Fruit fly (Drosophila melanogaster) whole organism, prepupa: ENCODE results near the gene Tbc1d22.
A peak's percentile ranks its signal among the peaks of the same experiment; 100 is the strongest.

Source experiments
- Blimp-1 ChIP-seq: fragments of 200-800 bp; sonication (Bioruptor generic); optimal IDR thresholded peaks from 3 replicates; lab custom pipeline; 2017; ENCODE audit warnings: missing biosample characterization, missing genetic modification characterization, mild to moderate bottlenecking, moderate library complexity, missing genetic modification reagents
- CG10631 ChIP-seq: fragments of 200-800 bp; sonication (Bioruptor generic); optimal IDR thresholded peaks from 2 replicates; lab custom pipeline; 2016; ENCODE audit warnings: missing biosample characterization, missing genetic modification characterization
- CG10669 ChIP-seq: fragments of 200-800 bp; sonication (Bioruptor generic); optimal IDR thresholded peaks from 3 replicates; lab custom pipeline; 2018; ENCODE audit warnings: missing biosample characterization, mild to moderate bottlenecking, missing genetic modification characterization, moderate library complexity
- CG11294 ChIP-seq: fragments of 200-800 bp; sonication (Bioruptor generic); IDR thresholded peaks from 2 replicates; pipeline ENCODE4 v1.3.6; 2022; ENCODE audit warnings: missing biosample characterization, missing genetic modification characterization
- CG11762 ChIP-seq: fragments of 200-800 bp; sonication (Bioruptor generic); optimal IDR thresholded peaks from 3 replicates; lab custom pipeline; 2016; ENCODE audit warnings: missing biosample characterization, missing genetic modification characterization; ENCODE audit not compliant: insufficient read depth
- CG15336 ChIP-seq: fragments of 200-800 bp; sonication (Bioruptor generic); IDR thresholded peaks from 2 replicates; pipeline ENCODE4 v1.3.6; 2022; ENCODE audit warnings: missing biosample characterization, missing genetic modification characterization
- CG1621 ChIP-seq: fragments of 200-800 bp; sonication (Bioruptor generic); optimal IDR thresholded peaks from 3 replicates; lab custom pipeline; 2018; ENCODE audit warnings: missing biosample characterization, mild to moderate bottlenecking, missing genetic modification characterization
- CG16779 ChIP-seq: fragments of 200-800 bp; sonication (Bioruptor generic); optimal IDR thresholded peaks from 3 replicates; lab custom pipeline; 2017; ENCODE audit warnings: missing biosample characterization, mild to moderate bottlenecking, missing genetic modification characterization
- CG3032 ChIP-seq: fragments of 200-800 bp; optimal IDR thresholded peaks from 2 replicates; lab custom pipeline; 2019; ENCODE audit warnings: missing biosample characterization, mild to moderate bottlenecking, missing genetic modification characterization, moderate library complexity
- CG32006 ChIP-seq: fragments of 200-800 bp; sonication (Bioruptor generic); optimal IDR thresholded peaks from 3 replicates; lab custom pipeline; 2017; ENCODE audit warnings: missing biosample characterization, mild to moderate bottlenecking, missing genetic modification characterization
- CG34406 ChIP-seq: fragments of 200-800 bp; sonication (Bioruptor generic); optimal IDR thresholded peaks from 3 replicates; lab custom pipeline; 2016; ENCODE audit warnings: missing biosample characterization, missing genetic modification characterization
- CG3919 ChIP-seq: fragments of 200-800 bp; sonication (Bioruptor generic); optimal IDR thresholded peaks from 3 replicates; lab custom pipeline; 2016; ENCODE audit warnings: missing biosample characterization, missing genetic modification characterization
- CG4318 ChIP-seq: fragments of 200-800 bp; sonication (Bioruptor generic); optimal IDR thresholded peaks from 3 replicates; lab custom pipeline; 2017; ENCODE audit warnings: missing biosample characterization, mild to moderate bottlenecking, missing genetic modification characterization
- CG6163 ChIP-seq: fragments of 200-800 bp; sonication (Bioruptor generic); IDR thresholded peaks from 3 replicates; pipeline ENCODE4 v1.3.6; 2022; ENCODE audit warnings: missing biosample characterization, missing genetic modification characterization
- CG6276 ChIP-seq: fragments of 200-800 bp; sonication (Bioruptor generic); optimal IDR thresholded peaks from 2 replicates; lab custom pipeline; 2017; ENCODE audit warnings: missing biosample characterization, mild to moderate bottlenecking, missing genetic modification characterization
- CG6792 ChIP-seq: fragments of 200-800 bp; sonication (Bioruptor generic); optimal IDR thresholded peaks from 3 replicates; lab custom pipeline; 2016; ENCODE audit warnings: missing biosample characterization, missing genetic modification characterization
- CG6854 ChIP-seq: fragments of 200-800 bp; sonication (Bioruptor generic); optimal IDR thresholded peaks from 2 replicates; lab custom pipeline; 2017; ENCODE audit warnings: missing biosample characterization, mild to moderate bottlenecking, missing genetic modification characterization
- CG7368 ChIP-seq: fragments of 200-800 bp; sonication (Bioruptor generic); optimal IDR thresholded peaks from 3 replicates; lab custom pipeline; 2016; ENCODE audit warnings: missing biosample characterization, missing genetic modification characterization
- CG8119 ChIP-seq: fragments of 200-800 bp; sonication (Bioruptor generic); IDR thresholded peaks from 3 replicates; pipeline ENCODE4 v1.3.6; 2022; ENCODE audit warnings: missing biosample characterization, missing genetic modification characterization
- CG8319 ChIP-seq: fragments of 200-800 bp; sonication (Bioruptor generic); optimal IDR thresholded peaks from 3 replicates; lab custom pipeline; 2016; ENCODE audit warnings: missing biosample characterization, missing genetic modification characterization
- CG8632 ChIP-seq: fragments of 200-800 bp; sonication (Bioruptor generic); optimal IDR thresholded peaks from 3 replicates; lab custom pipeline; 2016; ENCODE audit warnings: missing biosample characterization, missing genetic modification characterization
- CG9139 ChIP-seq: fragments of 200-800 bp; sonication (Bioruptor generic); optimal IDR thresholded peaks from 3 replicates; lab custom pipeline; 2017; ENCODE audit warnings: missing biosample characterization, mild to moderate bottlenecking, missing genetic modification characterization
- Eip75B ChIP-seq: fragments of 200-800 bp; sonication (Bioruptor generic); optimal IDR thresholded peaks from 3 replicates; lab custom pipeline; 2016; ENCODE audit warnings: missing biosample characterization, missing genetic modification characterization
- Eip78C ChIP-seq: fragments of 200-800 bp; sonication (Bioruptor generic); peaks from one replicate; lab custom pipeline; 2016; ENCODE audit warnings: missing biosample characterization, missing genetic modification characterization
- Ets21C ChIP-seq: fragments of 200-800 bp; sonication (Bioruptor generic); optimal IDR thresholded peaks from 3 replicates; lab custom pipeline; 2016; ENCODE audit warnings: missing biosample characterization, missing genetic modification characterization
- Ets96B ChIP-seq: fragments of 200-800 bp; optimal IDR thresholded peaks from 2 replicates; lab custom pipeline; 2019; ENCODE audit warnings: missing biosample characterization, mild to moderate bottlenecking, missing genetic modification characterization, moderate library complexity
- Gug ChIP-seq: fragments of 200-800 bp; sonication (Bioruptor generic); IDR thresholded peaks from 2 replicates; pipeline ENCODE4 v1.3.6; 2022; ENCODE audit warnings: missing biosample characterization, missing genetic modification characterization
- Hr38 ChIP-seq: sonication (Bioruptor generic); optimal IDR thresholded peaks from 2 replicates; lab custom pipeline; 2016; ENCODE audit warnings: missing biosample characterization, missing genetic modification characterization
- Hr39 ChIP-seq: fragments of 200-800 bp; sonication (Bioruptor generic); optimal IDR thresholded peaks from 2 replicates; lab custom pipeline; 2016; ENCODE audit warnings: missing biosample characterization, missing genetic modification characterization
- Hr4 ChIP-seq: fragments of 200-800 bp; sonication (Bioruptor generic); optimal IDR thresholded peaks from 3 replicates; lab custom pipeline; 2016; ENCODE audit warnings: missing biosample characterization, missing genetic modification characterization
- Lpt ChIP-seq: fragments of 200-800 bp; sonication (Bioruptor generic); optimal IDR thresholded peaks from 3 replicates; lab custom pipeline; 2016; ENCODE audit warnings: missing biosample characterization, missing genetic modification characterization
- OdsH ChIP-seq: fragments of 200-800 bp; sonication (Bioruptor generic); optimal IDR thresholded peaks from 3 replicates; lab custom pipeline; 2016; ENCODE audit warnings: missing biosample characterization, missing genetic modification characterization
- Smox ChIP-seq: fragments of 200-800 bp; sonication (Bioruptor generic); optimal IDR thresholded peaks from 3 replicates; lab custom pipeline; 2016; ENCODE audit warnings: missing biosample characterization, missing genetic modification characterization
- Sox102F ChIP-seq: fragments of 200-800 bp; sonication (Bioruptor generic); optimal IDR thresholded peaks from 2 replicates; lab custom pipeline; 2016; ENCODE audit warnings: missing biosample characterization, mild to moderate bottlenecking, missing genetic modification characterization
- Sox14 ChIP-seq: fragments of 200-800 bp; sonication (Bioruptor generic); optimal IDR thresholded peaks from 3 replicates; lab custom pipeline; 2016; ENCODE audit warnings: missing biosample characterization, missing genetic modification characterization
- Sox15 ChIP-seq: fragments of 200-800 bp; sonication (Bioruptor generic); optimal IDR thresholded peaks from 3 replicates; lab custom pipeline; 2016; ENCODE audit warnings: missing biosample characterization, missing genetic modification characterization
- acj6 ChIP-seq: fragments of 200-800 bp; sonication (Bioruptor generic); optimal IDR thresholded peaks from 3 replicates; lab custom pipeline; 2016; ENCODE audit warnings: missing biosample characterization, missing genetic modification characterization
- cyc ChIP-seq: fragments of 200-800 bp; sonication (Bioruptor generic); optimal IDR thresholded peaks from 3 replicates; lab custom pipeline; 2016; ENCODE audit warnings: missing biosample characterization, missing genetic modification characterization
- dsx ChIP-seq: fragments of 200-800 bp; optimal IDR thresholded peaks from 3 replicates; lab custom pipeline; 2019; ENCODE audit warnings: missing biosample characterization, mild to moderate bottlenecking, missing genetic modification characterization, moderate library complexity; ENCODE audit not compliant: poor library complexity, severe bottlenecking
- eg ChIP-seq: fragments of 200-800 bp; sonication (Bioruptor generic); IDR thresholded peaks from 3 replicates; pipeline ENCODE4 v1.3.6; 2022; ENCODE audit warnings: missing biosample characterization, missing genetic modification characterization
- esn ChIP-seq: fragments of 200-800 bp; sonication (Bioruptor generic); optimal IDR thresholded peaks from 2 replicates; lab custom pipeline; 2016; ENCODE audit warnings: missing biosample characterization, mild to moderate bottlenecking, missing genetic modification characterization, moderate library complexity
- fd59A ChIP-seq: fragments of 200-800 bp; sonication (Bioruptor generic); optimal IDR thresholded peaks from 2 replicates; lab custom pipeline; 2017; ENCODE audit warnings: missing biosample characterization, mild to moderate bottlenecking, missing genetic modification characterization, missing genetic modification reagents
- fkh ChIP-seq: fragments of 200-800 bp; sonication (Bioruptor generic); optimal IDR thresholded peaks from 3 replicates; lab custom pipeline; 2017; ENCODE audit warnings: missing biosample characterization, mild to moderate bottlenecking, missing genetic modification characterization, moderate library complexity
- lz ChIP-seq: fragments of 200-800 bp; sonication (Bioruptor generic); optimal IDR thresholded peaks from 3 replicates; lab custom pipeline; 2016; ENCODE audit warnings: missing biosample characterization, missing genetic modification characterization
- pdm3 ChIP-seq: fragments of 200-800 bp; sonication (Bioruptor generic); optimal IDR thresholded peaks from 3 replicates; lab custom pipeline; 2016; ENCODE audit warnings: missing biosample characterization, missing genetic modification characterization
- salr ChIP-seq, 2 experiments: fragments of 200-800 bp; sonication (Bioruptor generic); optimal IDR thresholded peaks; 3 replicates each; lab custom pipeline; 2016 to 2018; ENCODE audit warnings: missing biosample characterization in 2 of 2, missing genetic modification characterization in 2 of 2, mild to moderate bottlenecking in 1 of 2
- svp ChIP-seq: fragments of 200-800 bp; sonication (Bioruptor generic); peaks from one replicate; lab custom pipeline; 2016; ENCODE audit warnings: missing biosample characterization, missing genetic modification characterization
- topi ChIP-seq: fragments of 200-800 bp; sonication (Bioruptor generic); optimal IDR thresholded peaks from 3 replicates; lab custom pipeline; 2016; ENCODE audit warnings: missing biosample characterization, missing genetic modification characterization
- vri ChIP-seq: fragments of 200-800 bp; sonication (Bioruptor generic); optimal IDR thresholded peaks from 3 replicates; lab custom pipeline; 2016; ENCODE audit warnings: missing biosample characterization, mild to moderate bottlenecking, missing genetic modification characterization

Gene Tbc1d22

dm6 chr3R:21151090-21151870 lies 49.3 kb downstream of the Tbc1d22 start (continued):
- peak; percentile 23 for TF ChIP-seq topi (GFP tag; lab: Kevin White, UChicago)
- peak; percentile 43 for TF ChIP-seq CG8632 (GFP tag; lab: Kevin White, UChicago)
- peak; percentile 27 for TF ChIP-seq pdm3
- TF ChIP-seq CG4318 (GFP tag; lab: Kevin White, UChicago), result no peak
- TF ChIP-seq Ets96B, result no peak
- peak; percentile 58 for TF ChIP-seq Hr4
- TF ChIP-seq fd59A, result no peak
- TF ChIP-seq CG6854, result no peak
- peak; percentile 35 for TF ChIP-seq vri (GFP tag; lab: Kevin White, UChicago)
- TF ChIP-seq CG10631 (GFP tag; lab: Kevin White, UChicago), result no peak
- peak; percentile 13 for TF ChIP-seq Sox14 (GFP tag; lab: Kevin White, UChicago)
- no peak for TF ChIP-seq fkh
- TF ChIP-seq Sox102F (GFP tag; lab: Kevin White, UChicago), result peak; percentile 8
- no peak for TF ChIP-seq CG9139 (GFP tag; lab: Kevin White, UChicago)
- peak; percentile 32 for TF ChIP-seq CG32006
- TF ChIP-seq CG11294 (GFP tag; lab: Robert Waterston, UW), result peak; percentile 44; the same call in 1 of the 2 replicates
- no peak for TF ChIP-seq Blimp-1
- TF ChIP-seq CG6163 (GFP tag; lab: Robert Waterston, UW), result 0 out of 3 replicates have a peak, but pooled peaks have one; percentile 15
- no peak for TF ChIP-seq CG6276 (GFP tag; lab: Kevin White, UChicago)
- no peak for TF ChIP-seq Sox15
- no peak for TF ChIP-seq Eip75B (GFP tag; lab: Kevin White, UChicago)
- TF ChIP-seq CG7368 (GFP tag; lab: Kevin White, UChicago), result no peak
- TF ChIP-seq esn (GFP tag; lab: Kevin White, UChicago), result peak; percentile 57
- no peak for TF ChIP-seq CG1621 (tag; lab: Kevin White, UChicago)
- TF ChIP-seq CG10669 (GFP tag; lab: Kevin White, UChicago), result no peak
- no peak for TF ChIP-seq salr (GFP tag; optimal IDR thresholded peaks at IDR 0.05; lab: Kevin White, UChicago)
- TF ChIP-seq dsx, result no peak
- no peak for TF ChIP-seq cyc (GFP tag; lab: Kevin White, UChicago)
- TF ChIP-seq OdsH (GFP tag; lab: Kevin White, UChicago), result peak; percentile 45
- peak; percentile 9 for TF ChIP-seq CG34406 (GFP tag; lab: Kevin White, UChicago)
- no peak for TF ChIP-seq lz (GFP tag; lab: Kevin White, UChicago)
- TF ChIP-seq Smox (GFP tag; lab: Kevin White, UChicago), result peak; percentile 41
- TF ChIP-seq Eip78C (GFP tag; lab: Kevin White, UChicago), result peak; percentile 55
- TF ChIP-seq CG8319, result no peak
- peak; percentile 43 for TF ChIP-seq acj6 (GFP tag; lab: Kevin White, UChicago)
- TF ChIP-seq CG6792 (GFP tag; lab: Kevin White, UChicago), result no peak
- TF ChIP-seq CG16779 (tag; lab: Kevin White, UChicago), result no peak

- TF ChIP-seq Eip78C (GFP tag; lab: Kevin White, UChicago), result peak; percentile 91
- TF ChIP-seq Sox14 (GFP tag; lab: Kevin White, UChicago), result peak; percentile 47
- peak; percentile 76 for TF ChIP-seq CG10669 (GFP tag; lab: Kevin White, UChicago)
- TF ChIP-seq Ets21C (GFP tag; lab: Kevin White, UChicago), result no peak
- peak; percentile 95 for TF ChIP-seq CG15336
- no peak for TF ChIP-seq cyc (GFP tag; lab: Kevin White, UChicago)
- peak; percentile 69 for TF ChIP-seq CG3032
- TF ChIP-seq Hr39 (GFP tag; lab: Kevin White, UChicago), result no peak
- peak; percentile 97 for TF ChIP-seq CG6854
- TF ChIP-seq CG8119 (GFP tag; lab: Robert Waterston, UW), result peak; percentile 94
- TF ChIP-seq CG8632 (GFP tag; lab: Kevin White, UChicago), result peak; percentile 75
- peak; percentile 53 for TF ChIP-seq CG11762
- peak; percentile 17 for TF ChIP-seq fd59A
- TF ChIP-seq Lpt, result peak; percentile 87
- TF ChIP-seq vri (GFP tag; lab: Kevin White, UChicago), result peak; percentile 92
- TF ChIP-seq CG3919 (GFP tag; lab: Kevin White, UChicago), result peak; percentile 77
- peak; percentile 40 for TF ChIP-seq Eip75B (GFP tag; lab: Kevin White, UChicago)
- TF ChIP-seq CG9139 (GFP tag; lab: Kevin White, UChicago), result peak; percentile 91
- peak; percentile 84 for TF ChIP-seq CG34406 (GFP tag; lab: Kevin White, UChicago)
- no peak for TF ChIP-seq Hr38
- TF ChIP-seq CG7368 (GFP tag; lab: Kevin White, UChicago), result peak; percentile 73
- TF ChIP-seq OdsH (GFP tag; lab: Kevin White, UChicago), result peak; percentile 39
- TF ChIP-seq eg (GFP tag; lab: Robert Waterston, UW), result peak; percentile 95
- peak; percentile 37 for TF ChIP-seq svp (GFP tag; lab: Kevin White, UChicago)
- no peak for TF ChIP-seq Gug (GFP tag; lab: Robert Waterston, UW)
- TF ChIP-seq Sox15, result no peak
These were observed 50.9 kb downstream of the Tbc1d22 start for dm6 chr3R:21152856-21153278.
